Fruit fly (Drosophila melanogaster): Measurements from ENCODE around the gene RhoGAP71E.

- TF ChIP-seq pan (optimal IDR thresholded peaks at IDR 0.05) (no peak), usp (GFP tag; optimal IDR thresholded peaks at IDR 0.05) (no peak), psq (optimal IDR thresholded peaks at IDR 0.05) (no peak), CG8478 (optimal IDR thresholded peaks at IDR 0.05) (no peak)
Observed at dm6 chr3L:15543049-15543448, 45.6 kb upstream of the RhoGAP71E start.
